Worm (Caenorhabditis elegans) whole organism, L2 larva: ENCODE results near the gene aexr-2.
A peak's percentile ranks its signal among the peaks of the same experiment; 100 is the strongest.

ENCODE experiments used
- F13H6.1 ChIP-seq: sonication (generic microtip); optimal IDR thresholded peaks from 2 replicates; lab custom pipeline; 2016; ENCODE audit warnings: missing genetic modification characterization, missing compliant biosample characterization
- R02D3.7 ChIP-seq: fragments of 150-350 bp; optimal IDR thresholded peaks from 2 replicates; lab custom pipeline; 2014; ENCODE audit warnings: missing biosample characterization, missing genetic modification characterization
- ZK546.5 ChIP-seq: sonication (generic microtip); optimal IDR thresholded peaks from 2 replicates; lab custom pipeline; 2017; ENCODE audit warnings: missing biosample characterization, missing genetic modification characterization
- alr-1 ChIP-seq: fragments of 150-350 bp; optimal IDR thresholded peaks from 2 replicates; lab custom pipeline; 2014; ENCODE audit warnings: missing biosample characterization, missing genetic modification characterization
- aly-2 ChIP-seq: fragments of 150-350 bp; optimal IDR thresholded peaks from 2 replicates; lab custom pipeline; 2014; ENCODE audit warnings: missing biosample characterization, missing genetic modification characterization
- ama-1 ChIP-seq: fragments of 150-350 bp; optimal IDR thresholded peaks from 2 replicates; lab custom pipeline; 2018; ENCODE audit warnings: inconsistent platforms
- ceh-82 ChIP-seq: fragments of 150-350 bp; optimal IDR thresholded peaks from 2 replicates; lab custom pipeline; 2014; ENCODE audit warnings: missing biosample characterization, missing genetic modification characterization
- dmd-4 ChIP-seq: sonication (generic microtip); optimal IDR thresholded peaks from 2 replicates; lab custom pipeline; 2017; ENCODE audit warnings: missing biosample characterization, missing genetic modification characterization
- egl-27 ChIP-seq: sonication (generic microtip); optimal IDR thresholded peaks from 3 replicates; lab custom pipeline; 2017; ENCODE audit warnings: missing biosample characterization, missing genetic modification reagents, missing genetic modification characterization
- elt-1 ChIP-seq: fragments of 150-350 bp; optimal IDR thresholded peaks from 2 replicates; lab custom pipeline; 2014; ENCODE audit warnings: missing biosample characterization, missing genetic modification characterization
- elt-3 ChIP-seq: sonication (generic microtip); optimal IDR thresholded peaks from 2 replicates; lab custom pipeline; 2017; ENCODE audit warnings: missing biosample characterization, missing genetic modification characterization
- fos-1 ChIP-seq: fragments of 150-350 bp; optimal IDR thresholded peaks from 2 replicates; lab custom pipeline; 2014; ENCODE audit warnings: missing biosample characterization, missing genetic modification characterization
- gmeb-1 ChIP-seq: fragments of 150-350 bp; optimal IDR thresholded peaks from 2 replicates; lab custom pipeline; 2014; ENCODE audit warnings: missing biosample characterization, missing genetic modification characterization
- lin-11 ChIP-seq: fragments of 150-350 bp; sonication (generic microtip); optimal IDR thresholded peaks from 2 replicates; lab custom pipeline; 2014; ENCODE audit warnings: missing biosample characterization, missing genetic modification characterization, inconsistent platforms, mixed read lengths
- lin-13 ChIP-seq: fragments of 150-350 bp; optimal IDR thresholded peaks from 2 replicates; lab custom pipeline; 2014; ENCODE audit warnings: missing biosample characterization, missing genetic modification reagents, missing genetic modification characterization
- lin-39 ChIP-seq: fragments of 150-350 bp; optimal IDR thresholded peaks from 2 replicates; lab custom pipeline; 2014; ENCODE audit warnings: missing biosample characterization, missing genetic modification reagents, missing genetic modification characterization
- lsy-2 ChIP-seq, 2 experiments: fragments of 150-350 bp in 1 of 2; sonication (generic microtip) in 1 of 2; optimal IDR thresholded peaks; 2 replicates each; lab custom pipeline; 2014 to 2017; ENCODE audit warnings: missing biosample characterization in 2 of 2, missing genetic modification characterization in 2 of 2
- mbf-1 ChIP-seq: sonication (generic microtip); optimal IDR thresholded peaks from 2 replicates; lab custom pipeline; 2017; ENCODE audit warnings: missing biosample characterization, missing genetic modification characterization
- mdl-1 ChIP-seq, 2 experiments: fragments of 150-350 bp in 1 of 2; sonication (generic microtip) in 1 of 2; optimal IDR thresholded peaks; 2 replicates each; lab custom pipeline; 2017; ENCODE audit warnings: missing biosample characterization in 2 of 2, missing genetic modification characterization in 2 of 2
- nhr-11 ChIP-seq: fragments of 150-350 bp; optimal IDR thresholded peaks from 2 replicates; lab custom pipeline; 2014; ENCODE audit warnings: missing biosample characterization, missing genetic modification characterization
- nhr-129 ChIP-seq: fragments of 150-350 bp; optimal IDR thresholded peaks from 2 replicates; lab custom pipeline; 2014; ENCODE audit warnings: missing biosample characterization, missing genetic modification characterization
- nhr-21 ChIP-seq: fragments of 150-350 bp; optimal IDR thresholded peaks from 2 replicates; lab custom pipeline; 2014; ENCODE audit warnings: missing biosample characterization, missing genetic modification characterization
- nhr-23 ChIP-seq: fragments of 150-350 bp; optimal IDR thresholded peaks from 2 replicates; lab custom pipeline; 2014; ENCODE audit warnings: missing biosample characterization, missing genetic modification reagents, missing genetic modification characterization
- nhr-237 ChIP-seq: fragments of 150-350 bp; optimal IDR thresholded peaks from 2 replicates; lab custom pipeline; 2014; ENCODE audit warnings: missing biosample characterization, missing genetic modification characterization
- nhr-25 ChIP-seq: fragments of 150-350 bp; sonication (generic microtip); optimal IDR thresholded peaks from 3 replicates; lab custom pipeline; 2014; ENCODE audit warnings: missing biosample characterization, missing genetic modification characterization
- peb-1 ChIP-seq: fragments of 150-350 bp; optimal IDR thresholded peaks from 2 replicates; lab custom pipeline; 2014; ENCODE audit warnings: missing biosample characterization, missing genetic modification characterization
- sem-4 ChIP-seq: fragments of 150-350 bp; optimal IDR thresholded peaks from 2 replicates; lab custom pipeline; 2014; ENCODE audit warnings: missing biosample characterization, missing genetic modification reagents, missing genetic modification characterization
- skn-1 ChIP-seq: sonication (generic microtip); optimal IDR thresholded peaks from 2 replicates; lab custom pipeline; 2017; ENCODE audit warnings: missing biosample characterization, missing genetic modification characterization
- sma-9 ChIP-seq, 2 experiments: fragments of 150-350 bp in 1 of 2; sonication (generic microtip) in 1 of 2; optimal IDR thresholded peaks; 2 replicates each; lab custom pipeline; 2014 to 2016; ENCODE audit warnings: missing genetic modification characterization in 2 of 2, mild to moderate bottlenecking in 1 of 2, missing biosample characterization in 1 of 2, missing compliant biosample characterization in 1 of 2, missing genetic modification reagents in 1 of 2, moderate library complexity in 1 of 2
- snpc-4 ChIP-seq: fragments of 150-350 bp; optimal IDR thresholded peaks from 2 replicates; lab custom pipeline; 2014; ENCODE audit warnings: missing biosample characterization, missing genetic modification characterization
- unc-39 ChIP-seq: fragments of 150-350 bp; optimal IDR thresholded peaks from 2 replicates; lab custom pipeline; 2014; ENCODE audit warnings: missing biosample characterization, missing genetic modification characterization
- unc-62 ChIP-seq: fragments of 150-350 bp; optimal IDR thresholded peaks from 2 replicates; lab custom pipeline; 2014; ENCODE audit warnings: missing biosample characterization, missing genetic modification reagents, missing genetic modification characterization
- zag-1 ChIP-seq: fragments of 150-350 bp; optimal IDR thresholded peaks from 2 replicates; lab custom pipeline; 2014; ENCODE audit warnings: missing biosample characterization, missing genetic modification characterization
- ztf-1 ChIP-seq: fragments of 200-800 bp; sonication (Bioruptor generic); conservative IDR thresholded peaks from 2 replicates; pipeline ENCODE4 v1.3.6; 2022; ENCODE audit warnings: missing genetic modification characterization, missing compliant biosample characterization
- ztf-4 ChIP-seq: fragments of 150-350 bp; optimal IDR thresholded peaks from 2 replicates; lab custom pipeline; 2014; ENCODE audit warnings: missing biosample characterization, missing genetic modification characterization

Gene aexr-2

ce11 chrX:6618712-6619111 lies 12.6 kb downstream of the aexr-2 start, which contains the start of gene kqt-1:
Gene kqt-1, plus strand, starts transcription at chrX:6619012.
- TF ChIP-seq unc-62 (GFP tag; lab: Kevin White, UChicago) = no peak
- TF ChIP-seq lin-13 = no peak
- no peak for TF ChIP-seq fos-1 (tag; lab: Kevin White, UChicago)
- TF ChIP-seq ama-1 (lab: Kevin White, UChicago) = no peak
- no peak for TF ChIP-seq nhr-237 (tag; lab: Kevin White, UChicago)
- no peak for TF ChIP-seq dmd-4
- TF ChIP-seq ZK546.5 (tag; lab: Kevin White, UChicago) = no peak
- no peak for TF ChIP-seq ztf-1 (GFP tag; lab: Robert Waterston, UW)
- TF ChIP-seq nhr-23 = no peak
- no peak for TF ChIP-seq elt-1 (tag; lab: Kevin White, UChicago)
- no peak for TF ChIP-seq egl-27 (tag; lab: Kevin White, UChicago)

- no peak for TF ChIP-seq R02D3.7 (tag; lab: Kevin White, UChicago)
- TF ChIP-seq sem-4 (tag; lab: Kevin White, UChicago) = no peak
- TF ChIP-seq ztf-4 (tag; lab: Kevin White, UChicago) = no peak
- TF ChIP-seq unc-62 (GFP tag; lab: Kevin White, UChicago) = no peak
- TF ChIP-seq fos-1 (tag; lab: Kevin White, UChicago) = no peak
- TF ChIP-seq nhr-129 (tag; lab: Kevin White, UChicago) = no peak
- TF ChIP-seq mbf-1 (tag; lab: Kevin White, UChicago) = no peak
- TF ChIP-seq aly-2 (tag; lab: Kevin White, UChicago) = no peak
- no peak for TF ChIP-seq elt-3
- TF ChIP-seq egl-27 (tag; lab: Kevin White, UChicago) = no peak
- TF ChIP-seq peb-1 = no peak
These were observed 13.7 kb downstream of the aexr-2 start for ce11 chrX:6617622-6618021.

- TF ChIP-seq dmd-4 (no peak), nhr-25 (tag; lab: Kevin White, UChicago) (no peak), sem-4 (tag; lab: Kevin White, UChicago) (no peak), mdl-1 (tag; optimal IDR thresholded peaks at IDR 0.05; lab: Kevin White, UChicago) (no peak), ztf-4 (tag; lab: Kevin White, UChicago) (no peak), sma-9 (GFP tag; optimal IDR thresholded peaks at IDR 0.05; lab: Kevin White, UChicago) (no peak), sma-9 (tag; optimal IDR thresholded peaks at IDR 0.05; lab: Kevin White, UChicago) (no peak), peb-1 (no peak), nhr-21 (no peak), elt-1 (tag; lab: Kevin White, UChicago) (no peak), unc-39 (tag; lab: Kevin White, UChicago) (no peak), nhr-129 (tag; lab: Kevin White, UChicago) (no peak), ceh-82 (tag; lab: Kevin White, UChicago) (no peak), lin-39 (tag; lab: Kevin White, UChicago) (no peak), skn-1 (tag; lab: Kevin White, UChicago) (no peak), zag-1 (tag; lab: Kevin White, UChicago) (no peak), R02D3.7 (tag; lab: Kevin White, UChicago) (no peak), aly-2 (tag; lab: Kevin White, UChicago) (no peak)
These were observed 17.8 kb downstream of the aexr-2 start for ce11 chrX:6613537-6613936.

- no peak for TF ChIP-seq mdl-1 (tag; optimal IDR thresholded peaks at IDR 0.05; lab: Kevin White, UChicago)
- TF ChIP-seq nhr-11 (tag; lab: Kevin White, UChicago) = no peak
- no peak for TF ChIP-seq unc-39 (tag; lab: Kevin White, UChicago)
- TF ChIP-seq, all 48 proteins: peak for 0
These were observed 21.6 kb downstream of the aexr-2 start, which contains the start of gene C25B8.8 for ce11 chrX:6609717-6610116. Gene C25B8.8, plus strand, starts transcription at chrX:6610017.

ce11 chrX:6609251-6609650 lies 22.1 kb downstream of the aexr-2 start:
- TF ChIP-seq lin-11 (tag; lab: Kevin White, UChicago) (peak; percentile 10), snpc-4 (tag; lab: Kevin White, UChicago) (no peak)

ce11 chrX:6607599-6607998 lies 23.7 kb downstream of the aexr-2 start:
- TF ChIP-seq sma-9 (GFP tag; optimal IDR thresholded peaks at IDR 0.05; lab: Kevin White, UChicago) (peak; percentile 49), sma-9 (tag; optimal IDR thresholded peaks at IDR 0.05; lab: Kevin White, UChicago) (no peak), alr-1 (no peak), ztf-4 (tag; lab: Kevin White, UChicago) (no peak), nhr-129 (tag; lab: Kevin White, UChicago) (no peak), F13H6.1 (peak; percentile 11), elt-1 (tag; lab: Kevin White, UChicago) (no peak), unc-62 (GFP tag; lab: Kevin White, UChicago) (no peak), lsy-2 (tag; optimal IDR thresholded peaks at IDR 0.05; lab: Kevin White, UChicago) (no peak), nhr-21 (no peak), lin-39 (tag; lab: Kevin White, UChicago) (no peak), elt-3 (no peak), gmeb-1 (tag; lab: Kevin White, UChicago) (peak; percentile 43), fos-1 (tag; lab: Kevin White, UChicago) (peak; percentile 14)
- TF ChIP-seq, all 48 proteins: peak for 4
